Worm (Caenorhabditis elegans): ENCODE measurements around the gene dsh-1.

The dsh-1 gene

DNA sequence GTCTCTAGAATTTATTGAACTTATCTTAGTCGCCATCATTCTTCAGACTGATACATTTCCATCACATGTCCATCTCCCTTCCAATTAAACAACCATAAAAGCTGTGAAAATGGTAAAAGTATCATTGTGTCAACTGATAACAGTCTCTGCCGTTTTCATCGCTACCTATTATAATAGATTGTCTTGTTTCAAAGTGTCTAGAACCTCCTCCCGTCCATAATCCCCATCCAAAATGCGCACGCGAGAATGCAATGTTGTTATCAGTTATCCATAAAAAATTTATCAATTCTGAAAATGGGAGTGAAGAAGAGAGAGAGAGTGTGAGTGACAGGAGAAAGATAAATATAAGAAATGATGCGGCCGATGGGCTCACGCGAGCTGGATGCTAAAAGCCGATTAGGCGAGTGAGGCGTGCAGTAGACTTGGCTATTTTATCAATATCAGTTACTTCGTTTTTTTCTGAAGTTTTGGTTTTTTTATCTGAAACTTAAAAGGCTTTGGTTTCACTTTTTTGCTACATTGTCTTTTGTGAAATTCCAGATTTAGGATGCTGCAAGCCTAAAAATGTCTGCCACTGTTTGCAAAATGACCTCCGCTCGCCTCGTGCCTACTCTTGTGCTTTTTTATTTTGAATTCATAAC is 23.1 kb downstream of the dsh-1 start (continued):
- TF ChIP-seq D1046.2 (GFP tag; IDR thresholded peaks at IDR 0.05) (no peak), lir-3 (tag; optimal IDR thresholded peaks at IDR 0.05) (no peak), T20F7.1 (GFP tag; optimal IDR thresholded peaks at IDR 0.05) (peak; percentile 63), dve-1 (tag; optimal IDR thresholded peaks at IDR 0.05; ENCODE audit: insufficient read depth) (peak; percentile 97), pqm-1 (tag; optimal IDR thresholded peaks at IDR 0.05) (peak; percentile 91), gei-8 (GFP tag; optimal IDR thresholded peaks at IDR 0.05) (peak; percentile 21), nhr-6 (tag; optimal IDR thresholded peaks at IDR 0.05) (peak; percentile 31), ces-1 (GFP tag; optimal IDR thresholded peaks at IDR 0.05) (no peak), hmg-1.1 (GFP tag; IDR thresholded peaks at IDR 0.05) (0 out of 2 replicates have a peak, but pooled peaks have one; percentile 25), mes-2 (tag; optimal IDR thresholded peaks at IDR 0.05; ENCODE audit: poor library complexity, severe bottlenecking) (peak; percentile 45), unc-62 (GFP tag; optimal IDR thresholded peaks at IDR 0.05 in 1 of 2) (no peak), unc-62 (tag; optimal IDR thresholded peaks at IDR 0.05) (no peak), snpc-4 (tag; optimal IDR thresholded peaks at IDR 0.05) (no peak), pha-4 (GFP tag; IDR thresholded peaks at IDR 0.05) (peak; percentile 54), pha-4 (tag; optimal IDR thresholded peaks at IDR 0.05) (no peak), F10B5.3 (tag; optimal IDR thresholded peaks at IDR 0.05) (no peak), dmd-6 (GFP tag; IDR thresholded peaks at IDR 0.05) (peak; percentile 95), ceh-32 (tag; optimal IDR thresholded peaks at IDR 0.05; ENCODE audit: poor library complexity) (no peak), ztf-7 (tag; optimal IDR thresholded peaks at IDR 0.05) (no peak), daf-12 (tag; optimal IDR thresholded peaks at IDR 0.05) (no peak), egl-27 (tag; optimal IDR thresholded peaks at IDR 0.05) (no peak), hlh-30 (tag; optimal IDR thresholded peaks at IDR 0.05; ENCODE audit: insufficient read depth) (peak; percentile 55), saeg-2 (GFP tag; IDR thresholded peaks at IDR 0.05) (peak; percentile 82), unc-130 (GFP tag; optimal IDR thresholded peaks at IDR 0.05) (no peak), attf-4 (tag; optimal IDR thresholded peaks at IDR 0.05) (no peak), mep-1 (tag; optimal IDR thresholded peaks at IDR 0.05) (peak; percentile 36), cey-2 (tag; optimal IDR thresholded peaks at IDR 0.05; ENCODE audit: borderline replicate concordance, insufficient read depth) (peak; percentile 51)

DNA sequence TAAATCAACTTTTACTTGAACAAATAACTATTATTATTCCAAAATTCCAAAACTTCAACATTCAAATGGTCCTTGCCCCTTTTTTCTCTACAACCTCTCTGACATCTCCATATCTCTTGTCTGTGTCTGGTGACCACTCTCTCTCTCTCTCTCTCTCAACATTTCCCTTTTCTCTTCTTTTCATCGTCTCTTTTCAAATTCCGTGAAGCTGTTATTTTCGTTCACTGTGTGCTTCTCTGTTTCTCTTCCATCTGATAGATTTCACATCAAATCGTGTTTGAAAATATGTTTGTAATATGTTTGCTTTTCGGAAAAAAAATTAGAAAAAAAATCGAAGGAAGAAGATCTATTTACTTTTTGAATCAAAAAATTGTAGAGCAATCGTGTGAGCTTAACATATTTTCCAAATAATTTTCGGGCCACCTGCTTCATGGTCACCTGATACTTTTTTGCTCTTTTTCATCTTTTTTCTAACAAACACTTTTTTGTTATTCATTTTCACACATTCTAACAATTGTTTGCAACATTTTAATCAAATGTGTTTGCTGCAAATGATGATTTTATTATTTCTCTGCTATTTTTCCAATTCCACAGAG is 24.1 kb downstream of the dsh-1 start:
- TF ChIP-seq daf-8 (GFP tag; IDR thresholded peaks at IDR 0.05) (no peak), F44E2.7 (GFP tag; IDR thresholded peaks at IDR 0.05) (no peak), hmg-1.1 (GFP tag; IDR thresholded peaks at IDR 0.05) (peak; percentile 54; the same call in 1 of the 2 replicates), nhr-28 (tag; optimal IDR thresholded peaks at IDR 0.05) (peak; percentile 3), pha-4 (GFP tag; IDR thresholded peaks at IDR 0.05) (no peak), pha-4 (tag; optimal IDR thresholded peaks at IDR 0.05) (peak; percentile 11), fkh-10 (GFP tag; optimal IDR thresholded peaks at IDR 0.05) (no peak), mep-1 (tag; optimal IDR thresholded peaks at IDR 0.05) (peak; percentile 56), nhr-77 (tag; optimal IDR thresholded peaks at IDR 0.05) (no peak), rbr-2 (tag; optimal IDR thresholded peaks at IDR 0.05) (peak; percentile 11), ctbp-1 (GFP tag; IDR thresholded peaks at IDR 0.05) (no peak), hlh-11 (tag; optimal IDR thresholded peaks at IDR 0.05) (peak; percentile 57), mdl-1 (tag; optimal IDR thresholded peaks at IDR 0.05) (peak in 1 of 2 experiments; percentile 22), lsy-2 (tag; optimal IDR thresholded peaks at IDR 0.05) (peak in 1 of 2 experiments; percentile 67), T26A8.4 (GFP tag; IDR thresholded peaks at IDR 0.05) (no peak), ceh-20 (GFP tag; IDR thresholded peaks at IDR 0.05) (no peak), mes-2 (tag; optimal IDR thresholded peaks at IDR 0.05; ENCODE audit: poor library complexity, severe bottlenecking) (peak; percentile 44), unc-62 (GFP tag; optimal IDR thresholded peaks at IDR 0.05 in 1 of 2) (peak in 1 of 2 experiments; percentile 21), unc-62 (tag; optimal IDR thresholded peaks at IDR 0.05) (no peak), dve-1 (tag; optimal IDR thresholded peaks at IDR 0.05; ENCODE audit: insufficient read depth) (peak; percentile 36), ztf-11 (tag; optimal IDR thresholded peaks at IDR 0.05) (no peak), hlh-30 (tag; optimal IDR thresholded peaks at IDR 0.05; ENCODE audit: insufficient read depth) (peak; percentile 81), skn-1 (tag; optimal IDR thresholded peaks at IDR 0.05) (no peak), daf-16 (GFP tag; optimal IDR thresholded peaks at IDR 0.05) (peak in 1 of 2 experiments; percentile 89), daf-16 (tag; optimal IDR thresholded peaks at IDR 0.05) (peak; percentile 50)

Data from whole organism, L4 larva.